Fruit fly (Drosophila melanogaster): ENCODE measurements around the gene Brd.

Gene Brd

DNA sequence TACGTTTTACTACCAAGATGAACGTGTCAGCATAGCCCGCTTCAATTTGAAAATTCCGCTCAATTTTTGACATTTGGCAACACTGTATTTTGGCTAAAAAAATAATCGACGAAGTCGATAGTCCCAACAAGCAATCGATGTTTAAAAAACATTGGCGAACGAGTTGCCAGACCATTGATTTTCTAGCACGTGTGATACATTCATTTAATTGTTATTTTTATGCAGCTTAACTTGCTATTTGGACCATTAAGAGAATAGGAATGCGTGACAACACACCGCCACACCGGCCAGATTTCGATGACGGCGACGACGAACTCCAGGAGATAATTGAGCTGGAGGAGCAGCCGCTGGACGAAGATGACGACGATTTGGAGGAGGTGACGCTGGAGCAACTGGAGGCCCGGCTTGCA is 10.2 kb downstream of the Brd start, which contains the start of gene CG5114 (continued):
- TF ChIP-seq CG4854 (GFP tag; optimal IDR thresholded peaks at IDR 0.05) (peak; percentile 24), CG8281 (tag; optimal IDR thresholded peaks at IDR 0.05) (no peak), Nf-YB (GFP tag; optimal IDR thresholded peaks at IDR 0.05) (no peak), dysf (GFP tag; IDR thresholded peaks at IDR 0.05) (no peak), org-1 (GFP tag; optimal IDR thresholded peaks at IDR 0.05) (no peak), CG3726 (GFP tag; IDR thresholded peaks at IDR 0.05) (no peak), nmo (GFP tag; optimal IDR thresholded peaks at IDR 0.05) (peak; percentile 66), bigmax (GFP tag; optimal IDR thresholded peaks at IDR 0.05) (no peak), CG6765 (GFP tag; optimal IDR thresholded peaks at IDR 0.05) (no peak), dan (GFP tag; IDR thresholded peaks at IDR 0.05) (no peak), CG9876 (GFP tag; optimal IDR thresholded peaks at IDR 0.05) (no peak), B-H2 (GFP tag; optimal IDR thresholded peaks at IDR 0.05) (peak; percentile 84), CG1602 (GFP tag; optimal IDR thresholded peaks at IDR 0.05) (no peak), disco-r (GFP tag; optimal IDR thresholded peaks at IDR 0.05) (no peak), CG2120 (GFP tag; optimal IDR thresholded peaks at IDR 0.05) (peak; percentile 62), H2.0 (GFP tag; IDR thresholded peaks at IDR 0.05) (peak; percentile 55; the same call in 1 of the 2 replicates), tio (GFP tag; optimal IDR thresholded peaks at IDR 0.05) (no peak), fd96Cb (tag; optimal IDR thresholded peaks at IDR 0.05) (no peak), HLH3B (GFP tag; IDR thresholded peaks at IDR 0.05) (no peak), BtbVII (GFP tag; optimal IDR thresholded peaks at IDR 0.05) (no peak), unc-4 (GFP tag; IDR thresholded peaks at IDR 0.05; ENCODE audit: partially characterized antibody) (peak; percentile 90), tx (GFP tag; optimal IDR thresholded peaks at IDR 0.05) (peak; percentile 43), yki (optimal IDR thresholded peaks at IDR 0.05) (no peak), ro (GFP tag; IDR thresholded peaks at IDR 0.05) (no peak), CG16813 (GFP tag; IDR thresholded peaks at IDR 0.05; ENCODE audit: partially characterized antibody) (peak; percentile 87), Ssrp (tag; optimal IDR thresholded peaks at IDR 0.05) (no peak), Oli (tag; optimal IDR thresholded peaks at IDR 0.05) (no peak), bsh (GFP tag; optimal IDR thresholded peaks at IDR 0.05) (peak in 1 of 2 experiments; percentile 17), Bteb2 (GFP tag; optimal IDR thresholded peaks at IDR 0.05) (peak; percentile 49), cad (GFP tag; optimal IDR thresholded peaks at IDR 0.05) (no peak), sna (GFP tag; IDR thresholded peaks at IDR 0.05; ENCODE audit: partially characterized antibody) (peak; percentile 86), BEAF-32 (GFP tag; optimal IDR thresholded peaks at IDR 0.05) (peak; percentile 93), CG3163 (GFP tag; optimal IDR thresholded peaks at IDR 0.05) (peak; percentile 31), CG17361 (GFP tag; IDR thresholded peaks at IDR 0.05) (peak; percentile 28; the same call in 1 of the 3 replicates), pfk (GFP tag; optimal IDR thresholded peaks at IDR 0.05) (no peak), Ets97D (GFP tag; optimal IDR thresholded peaks at IDR 0.05) (peak; percentile 85), zf30C (GFP tag; optimal IDR thresholded peaks at IDR 0.05) (peak; percentile 24), CG17612 (GFP tag; IDR thresholded peaks at IDR 0.05) (no peak), usp (GFP tag; optimal IDR thresholded peaks at IDR 0.05) (no peak), gsb (GFP tag; IDR thresholded peaks at IDR 0.05) (no peak), YL-1 (GFP tag; optimal IDR thresholded peaks at IDR 0.05) (peak; percentile 83), Asciz (GFP tag; optimal IDR thresholded peaks at IDR 0.05) (no peak), chinmo (GFP tag; IDR thresholded peaks at IDR 0.05; ENCODE audit: partially characterized antibody) (0 out of 4 replicates have a peak, but pooled peaks have one; percentile 85), ssp (GFP tag; IDR thresholded peaks at IDR 0.05) (no peak; the same call in 1 of the 2 replicates), Antp (GFP tag; optimal IDR thresholded peaks at IDR 0.05) (peak; percentile 26), lmd (GFP tag; IDR thresholded peaks at IDR 0.05) (peak; percentile 22; the same call in 1 of the 2 replicates), NC2β (GFP tag; optimal IDR thresholded peaks at IDR 0.05) (peak; percentile 47), gem (tag; optimal IDR thresholded peaks at IDR 0.05) (peak; percentile 29), oc (tag; optimal IDR thresholded peaks at IDR 0.05) (no peak), scrt (GFP tag; optimal IDR thresholded peaks at IDR 0.05) (no peak), Dip2 (GFP tag; IDR thresholded peaks at IDR 0.05) (no peak)
